Worm (Caenorhabditis elegans) whole organism, early embryonic: ENCODE data around the gene Y68A4B.3.
"Not testable (repeated sequence)": the region's sequence is repeated elsewhere in the genome, so short reads cannot be mapped to it uniquely, and the experiment has no call there.

ENCODE experiments used
- B0310.2 ChIP-seq: sonication (generic microtip); optimal IDR thresholded peaks from 2 replicates; lab custom pipeline; 2016; ENCODE audit warnings: mild to moderate bottlenecking, missing genetic modification characterization, missing compliant biosample characterization
- F13C5.2 ChIP-seq: sonication (generic microtip); optimal IDR thresholded peaks from 2 replicates; lab custom pipeline; 2017; ENCODE audit warnings: mild to moderate bottlenecking, missing genetic modification characterization, inconsistent platforms, missing compliant biosample characterization
- aly-1 ChIP-seq: sonication (generic microtip); optimal IDR thresholded peaks from 2 replicates; lab custom pipeline; 2016; ENCODE audit warnings: missing genetic modification characterization, missing compliant biosample characterization
- ama-1 ChIP-seq: fragments of 150-350 bp; optimal IDR thresholded peaks from 2 replicates; lab custom pipeline; 2014
- ceh-13 ChIP-seq: fragments of 200-800 bp; sonication (Bioruptor generic); optimal IDR thresholded peaks from 2 replicates; lab custom pipeline; 2018; ENCODE audit warnings: mild to moderate bottlenecking, missing genetic modification characterization, missing compliant biosample characterization
- ceh-36 ChIP-seq: sonication (generic microtip); optimal IDR thresholded peaks from 2 replicates; lab custom pipeline; 2016; ENCODE audit warnings: missing genetic modification characterization, inconsistent platforms, missing compliant biosample characterization
- ets-7 ChIP-seq: sonication (generic microtip); optimal IDR thresholded peaks from 2 replicates; lab custom pipeline; 2016; ENCODE audit warnings: missing genotype, missing genetic modification characterization, missing compliant biosample characterization
- flt-1 ChIP-seq: fragments of 200-800 bp; sonication (Bioruptor generic); IDR thresholded peaks from 2 replicates; pipeline ENCODE4 v1.3.6; 2022; ENCODE audit warnings: missing genetic modification characterization, missing compliant biosample characterization
- hmbx-1 ChIP-seq: sonication (generic microtip); optimal IDR thresholded peaks from 2 replicates; lab custom pipeline; 2016; ENCODE audit warnings: mild to moderate bottlenecking, missing genetic modification characterization, missing compliant biosample characterization
- hmg-4 ChIP-seq: fragments of 200-800 bp; sonication (Bioruptor generic); optimal IDR thresholded peaks from 2 replicates; lab custom pipeline; 2018; ENCODE audit warnings: mild to moderate bottlenecking, missing genetic modification characterization, missing compliant biosample characterization
- hnd-1 ChIP-seq: sonication (generic microtip); optimal IDR thresholded peaks from 2 replicates; lab custom pipeline; 2016; ENCODE audit warnings: missing genetic modification characterization, missing compliant biosample characterization
- pes-1 ChIP-seq: fragments of 200-800 bp; sonication (Bioruptor generic); IDR thresholded peaks from 2 replicates; pipeline ENCODE4 v1.3.6; 2022; ENCODE audit warnings: missing genetic modification reagents, missing genetic modification characterization, missing compliant biosample characterization
- scrt-1 ChIP-seq: fragments of 200-800 bp; sonication (Bioruptor generic); IDR thresholded peaks from 2 replicates; pipeline ENCODE4 v1.3.6; 2022; ENCODE audit warnings: missing genetic modification characterization, missing compliant biosample characterization
- sea-1 ChIP-seq: fragments of 200-800 bp; sonication (Bioruptor generic); conservative IDR thresholded peaks from 2 replicates; pipeline ENCODE4 v1.3.6; 2022; ENCODE audit warnings: missing genetic modification characterization, missing compliant biosample characterization
- tbx-11 ChIP-seq: fragments of 200-800 bp; sonication (Bioruptor generic); IDR thresholded peaks from 2 replicates; pipeline ENCODE4 v1.3.6; 2022; ENCODE audit warnings: missing genetic modification characterization, missing compliant biosample characterization
- tbx-37 ChIP-seq: fragments of 200-800 bp; sonication (Bioruptor generic); conservative IDR thresholded peaks from 2 replicates; pipeline ENCODE4 v1.3.6; 2022; ENCODE audit warnings: missing genetic modification reagents, missing genetic modification characterization, missing compliant biosample characterization
- tra-4 ChIP-seq: sonication (generic microtip); optimal IDR thresholded peaks from 2 replicates; lab custom pipeline; 2017; ENCODE audit warnings: missing genetic modification characterization, missing compliant biosample characterization

Gene Y68A4B.3

ce11 chrV:17242552-17242951 lies at the start of gene Y68A4B.3:
Y68A4B.3 (minus strand) TSS chrV:17242652.
- TF ChIP-seq aly-1 (tag; lab: Kevin White, UChicago), result no peak
- no peak for TF ChIP-seq ceh-13 (GFP tag; lab: Kevin White, UChicago)
- TF ChIP-seq hnd-1, result no peak
- TF ChIP-seq ets-7, result no peak
- no peak for TF ChIP-seq F13C5.2 (tag; lab: Kevin White, UChicago)
- no peak for TF ChIP-seq tra-4
- no peak for TF ChIP-seq sea-1 (GFP tag; lab: Robert Waterston, UW)
- TF ChIP-seq B0310.2 (tag; lab: Kevin White, UChicago), result no peak
- TF ChIP-seq hmg-4 (GFP tag; lab: Kevin White, UChicago), result no peak
- TF ChIP-seq flt-1 (GFP tag; lab: Robert Waterston, UW), result no peak
- no peak for TF ChIP-seq ceh-36 (tag; lab: Kevin White, UChicago)
- TF ChIP-seq ama-1 (lab: Kevin White, UChicago), result no peak
- no peak for TF ChIP-seq scrt-1 (GFP tag; lab: Robert Waterston, UW)
- no peak for TF ChIP-seq pes-1 (GFP tag; lab: Robert Waterston, UW)

ce11 chrV:17284159-17284558 lies 41.7 kb upstream of the Y68A4B.3 start:
- TF ChIP-seq flt-1 (GFP tag; lab: Robert Waterston, UW), result no peak
- no peak for TF ChIP-seq pes-1 (GFP tag; lab: Robert Waterston, UW)
- TF ChIP-seq tbx-37, result no peak
- TF ChIP-seq B0310.2 (tag; lab: Kevin White, UChicago), result no peak
- TF ChIP-seq F13C5.2 (tag; lab: Kevin White, UChicago), result no peak
- TF ChIP-seq hmg-4 (GFP tag; lab: Kevin White, UChicago), result no peak
- TF ChIP-seq ceh-36 (tag; lab: Kevin White, UChicago), result no peak
- TF ChIP-seq aly-1 (tag; lab: Kevin White, UChicago), result no peak
- TF ChIP-seq scrt-1 (GFP tag; lab: Robert Waterston, UW), result no peak
- TF ChIP-seq hmbx-1 (tag; lab: Kevin White, UChicago), result no peak
- no peak for TF ChIP-seq sea-1 (GFP tag; lab: Robert Waterston, UW)
- no peak for TF ChIP-seq hnd-1
- no peak for TF ChIP-seq ets-7
- TF ChIP-seq ceh-13 (GFP tag; lab: Kevin White, UChicago), result no peak
- TF ChIP-seq ama-1 (lab: Kevin White, UChicago), result no peak
- no peak for TF ChIP-seq tra-4
- no peak for TF ChIP-seq tbx-11 (GFP tag; lab: Robert Waterston, UW)

ce11 chrV:17273249-17273648 lies 30.8 kb upstream of the Y68A4B.3 start, which contains the start of gene K10G4.10:
K10G4.10 (plus strand) TSS chrV:17273549.
- TF ChIP-seq hmbx-1 (tag; lab: Kevin White, UChicago) (no peak), ets-7 (no peak), tbx-37 (no peak), tbx-11 (GFP tag; lab: Robert Waterston, UW) (no peak), sea-1 (GFP tag; lab: Robert Waterston, UW) (no peak), aly-1 (tag; lab: Kevin White, UChicago) (no peak), ama-1 (lab: Kevin White, UChicago) (no peak), tra-4 (no peak), B0310.2 (tag; lab: Kevin White, UChicago) (no peak), F13C5.2 (tag; lab: Kevin White, UChicago) (no peak), hnd-1 (no peak), pes-1 (GFP tag; lab: Robert Waterston, UW) (no peak), ceh-36 (tag; lab: Kevin White, UChicago) (no peak), hmg-4 (GFP tag; lab: Kevin White, UChicago) (no peak), scrt-1 (GFP tag; lab: Robert Waterston, UW) (no peak), ceh-13 (GFP tag; lab: Kevin White, UChicago) (no peak), flt-1 (GFP tag; lab: Robert Waterston, UW) (no peak)

ce11 chrV:17272112-17272511 lies 29.7 kb upstream of the Y68A4B.3 start:
- TF ChIP-seq sea-1 (GFP tag; lab: Robert Waterston, UW) (no peak), B0310.2 (tag; lab: Kevin White, UChicago) (no peak), ceh-13 (GFP tag; lab: Kevin White, UChicago) (no peak), tbx-37 (no peak), tbx-11 (GFP tag; lab: Robert Waterston, UW) (no peak), hmbx-1 (tag; lab: Kevin White, UChicago) (no peak), pes-1 (GFP tag; lab: Robert Waterston, UW) (no peak), scrt-1 (GFP tag; lab: Robert Waterston, UW) (no peak), hnd-1 (no peak), ets-7 (no peak), flt-1 (GFP tag; lab: Robert Waterston, UW) (no peak), aly-1 (tag; lab: Kevin White, UChicago) (no peak), ama-1 (lab: Kevin White, UChicago) (no peak), F13C5.2 (tag; lab: Kevin White, UChicago) (no peak), tra-4 (no peak), hmg-4 (GFP tag; lab: Kevin White, UChicago) (no peak)

- TF ChIP-seq B0310.2 (tag; lab: Kevin White, UChicago); tbx-11 (GFP tag; lab: Robert Waterston, UW); flt-1 (GFP tag; lab: Robert Waterston, UW): not testable (repeated sequence)
Observed at ce11 chrV:17264855-17265254, 22.4 kb upstream of the Y68A4B.3 start, which contains the start of gene K10G4.3. K10G4.3 (minus strand) TSS chrV:17264955.

- no peak for TF ChIP-seq sea-1 (GFP tag; lab: Robert Waterston, UW)
- TF ChIP-seq pes-1 (GFP tag; lab: Robert Waterston, UW), result no peak
- no peak for TF ChIP-seq hmg-4 (GFP tag; lab: Kevin White, UChicago)
- TF ChIP-seq tbx-11 (GFP tag; lab: Robert Waterston, UW), result no peak
- no peak for TF ChIP-seq tbx-37
Observed at ce11 chrV:17261385-17261784, 18.9 kb upstream of the Y68A4B.3 start.

ce11 chrV:17258868-17259267 lies 16.4 kb upstream of the Y68A4B.3 start, which contains the start of gene fbxa-85:
fbxa-85 (plus strand) TSS chrV:17259168.
- no peak for TF ChIP-seq sea-1 (GFP tag; lab: Robert Waterston, UW)
- no peak for TF ChIP-seq ama-1 (lab: Kevin White, UChicago)
